Fruit fly (Drosophila melanogaster): ENCODE measurements around the gene CG43342.
A peak's percentile ranks its signal among the peaks of the same experiment; 100 is the strongest.

CG43342 gene

DNA sequence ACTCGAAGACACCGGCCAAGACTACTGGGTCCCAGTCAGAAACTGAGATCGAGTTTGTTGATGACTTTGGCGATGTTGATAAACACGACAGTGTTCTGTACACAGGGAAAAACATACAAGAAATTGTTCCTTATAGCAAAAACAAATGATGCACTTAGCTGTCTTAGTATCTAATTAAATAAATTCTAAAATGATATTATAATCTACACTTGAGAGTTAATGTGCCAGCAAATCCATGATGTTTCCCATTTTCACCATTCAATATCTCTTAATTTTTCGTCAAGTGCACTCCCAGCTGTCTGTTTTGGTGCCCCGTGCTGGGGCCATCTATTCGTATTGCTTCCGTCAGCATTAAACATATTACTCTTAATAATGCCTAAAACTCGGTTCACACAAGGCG lies 19.1 kb downstream of the CG43342 start (continued):
- TF ChIP-seq Ets96B (tag; optimal IDR thresholded peaks at IDR 0.05) = peak; percentile 38

- no peak for TF ChIP-seq CG4318 (GFP tag; optimal IDR thresholded peaks at IDR 0.05)
- no peak for TF ChIP-seq CG15336 (GFP tag; IDR thresholded peaks at IDR 0.05)
- no peak for TF ChIP-seq Ets96B (tag; optimal IDR thresholded peaks at IDR 0.05)
- TF ChIP-seq ss (GFP tag; optimal IDR thresholded peaks at IDR 0.05) = no peak
- no peak for TF ChIP-seq salr (GFP tag; optimal IDR thresholded peaks at IDR 0.05)
- no peak for TF ChIP-seq achi (GFP tag; optimal IDR thresholded peaks at IDR 0.05)
- TF ChIP-seq Smox (GFP tag; optimal IDR thresholded peaks at IDR 0.05) = no peak
- no peak for TF ChIP-seq eg (GFP tag; IDR thresholded peaks at IDR 0.05)
- TF ChIP-seq lz (GFP tag; optimal IDR thresholded peaks at IDR 0.05) = no peak
- no peak for TF ChIP-seq CG9139 (GFP tag; optimal IDR thresholded peaks at IDR 0.05)
- TF ChIP-seq CG6163 (GFP tag; IDR thresholded peaks at IDR 0.05) = no peak
- no peak for TF ChIP-seq Hr38 (GFP tag; optimal IDR thresholded peaks at IDR 0.05)
- no peak for TF ChIP-seq Hr39 (GFP tag; optimal IDR thresholded peaks at IDR 0.05)
- TF ChIP-seq dsx (GFP tag; optimal IDR thresholded peaks at IDR 0.05; ENCODE audit: poor library complexity, severe bottlenecking) = no peak
- no peak for TF ChIP-seq CG6808 (GFP tag; optimal IDR thresholded peaks at IDR 0.05)
- TF ChIP-seq Sox14 (GFP tag; optimal IDR thresholded peaks at IDR 0.05) = no peak
These were observed 21.2 kb downstream of the CG43342 start, which contains the start of gene CG13856 for dm6 chr3R:22402355-22402754. Gene CG13856 (plus strand): TSS chr3R:22402655.

- TF ChIP-seq fkh (GFP tag; optimal IDR thresholded peaks at IDR 0.05) = no peak
- no peak for TF ChIP-seq CG6792 (GFP tag; optimal IDR thresholded peaks at IDR 0.05)
- no peak for TF ChIP-seq salr (GFP tag; optimal IDR thresholded peaks at IDR 0.05)
- no peak for TF ChIP-seq CG10669 (GFP tag; optimal IDR thresholded peaks at IDR 0.05)
- no peak for TF ChIP-seq Hr39 (GFP tag; optimal IDR thresholded peaks at IDR 0.05)
- no peak for TF ChIP-seq CG6808 (GFP tag; optimal IDR thresholded peaks at IDR 0.05)
- no peak for TF ChIP-seq CG3919 (GFP tag; optimal IDR thresholded peaks at IDR 0.05)
- no peak for TF ChIP-seq CG8632 (GFP tag; optimal IDR thresholded peaks at IDR 0.05)
- TF ChIP-seq Gug (GFP tag; IDR thresholded peaks at IDR 0.05) = no peak
- TF ChIP-seq CG8319 (GFP tag; optimal IDR thresholded peaks at IDR 0.05) = no peak
- TF ChIP-seq lz (GFP tag; optimal IDR thresholded peaks at IDR 0.05) = no peak
These were observed 24.5 kb downstream of the CG43342 start, which contains the start of gene CG13855 for dm6 chr3R:22405639-22406038. Gene CG13855 (plus strand): TSS chr3R:22405939.

- peak; percentile 62 for TF ChIP-seq CG11762 (GFP tag; optimal IDR thresholded peaks at IDR 0.05; ENCODE audit: insufficient read depth)
- TF ChIP-seq dac (GFP tag; optimal IDR thresholded peaks at IDR 0.05) = no peak
- peak; percentile 71 for TF ChIP-seq CG8632 (GFP tag; optimal IDR thresholded peaks at IDR 0.05)
- TF ChIP-seq CG6163 (GFP tag; IDR thresholded peaks at IDR 0.05) = peak; percentile 61; the same call in 1 of the 3 replicates
- TF ChIP-seq Lpt (GFP tag; optimal IDR thresholded peaks at IDR 0.05) = peak; percentile 39
- TF ChIP-seq vri (GFP tag; optimal IDR thresholded peaks at IDR 0.05) = peak; percentile 43
- peak; percentile 82 for TF ChIP-seq cyc (GFP tag; optimal IDR thresholded peaks at IDR 0.05)
- no peak for TF ChIP-seq dsx (GFP tag; optimal IDR thresholded peaks at IDR 0.05; ENCODE audit: poor library complexity, severe bottlenecking)
- peak; percentile 77 for TF ChIP-seq Met (GFP tag; optimal IDR thresholded peaks at IDR 0.05)
- peak; percentile 46 for TF ChIP-seq CG9139 (GFP tag; optimal IDR thresholded peaks at IDR 0.05)
- TF ChIP-seq CG10631 (GFP tag; optimal IDR thresholded peaks at IDR 0.05) = peak; percentile 80
- TF ChIP-seq eg (GFP tag; IDR thresholded peaks at IDR 0.05) = peak; percentile 47; the same call in 2 of the 3 replicates
- TF ChIP-seq fd59A (GFP tag; optimal IDR thresholded peaks at IDR 0.05) = peak; percentile 62
- TF ChIP-seq CG6854 (GFP tag; optimal IDR thresholded peaks at IDR 0.05) = no peak
- TF ChIP-seq Smox (GFP tag; optimal IDR thresholded peaks at IDR 0.05) = peak; percentile 72
- no peak for TF ChIP-seq Eip93F (GFP tag; optimal IDR thresholded peaks at IDR 0.05)
- TF ChIP-seq CG6792 (GFP tag; optimal IDR thresholded peaks at IDR 0.05) = peak; percentile 65
- peak; percentile 73 for TF ChIP-seq CG3032 (tag; optimal IDR thresholded peaks at IDR 0.05)
- TF ChIP-seq Ets96B (tag; optimal IDR thresholded peaks at IDR 0.05) = peak; percentile 6
- TF ChIP-seq acj6 (GFP tag; optimal IDR thresholded peaks at IDR 0.05) = peak; percentile 71
- peak; percentile 69 for TF ChIP-seq CG8319 (GFP tag; optimal IDR thresholded peaks at IDR 0.05)
- TF ChIP-seq ss (GFP tag; optimal IDR thresholded peaks at IDR 0.05) = no peak
- peak; percentile 55 for TF ChIP-seq net (GFP tag; optimal IDR thresholded peaks at IDR 0.05)
- peak; percentile 79 for TF ChIP-seq achi (GFP tag; optimal IDR thresholded peaks at IDR 0.05)
- no peak for TF ChIP-seq CG6808 (GFP tag; optimal IDR thresholded peaks at IDR 0.05)
- no peak for TF ChIP-seq CG8119 (GFP tag; IDR thresholded peaks at IDR 0.05)
- TF ChIP-seq pdm3 (GFP tag; optimal IDR thresholded peaks at IDR 0.05) = peak; percentile 84
- no peak for TF ChIP-seq CG4318 (GFP tag; optimal IDR thresholded peaks at IDR 0.05)
- TF ChIP-seq spab (GFP tag; optimal IDR thresholded peaks at IDR 0.05) = no peak
- TF ChIP-seq topi (GFP tag; optimal IDR thresholded peaks at IDR 0.05) = peak; percentile 80
- TF ChIP-seq CG7368 (GFP tag; optimal IDR thresholded peaks at IDR 0.05) = no peak
These were observed 29.6 kb downstream of the CG43342 start, which contains the start of the genes CG13850 and lqfR for dm6 chr3R:22410537-22411360. Gene CG13850 (minus strand): TSS chr3R:22410915. Gene lqfR (plus strand): TSS chr3R:22411301.
